Fruit fly (Drosophila melanogaster) whole organism, wandering third instar larva: ENCODE data around the gene robl62A.
A peak's percentile ranks its signal among the peaks of the same experiment; 100 is the strongest.

Experiments used
- Dfd ChIP-seq: fragments of >200 bp; optimal IDR thresholded peaks from 2 replicates; lab custom pipeline; 2017; ENCODE audit warnings: missing biosample characterization, missing genetic modification characterization
- Hr78 ChIP-seq: fragments of >200 bp; optimal IDR thresholded peaks from 2 replicates; lab custom pipeline; 2017; ENCODE audit warnings: missing biosample characterization, missing genetic modification characterization
- N ChIP-seq: fragments of >200 bp; optimal IDR thresholded peaks from 2 replicates; lab custom pipeline; 2018; ENCODE audit warnings: missing biosample characterization, missing external identifiers, missing genetic modification characterization
- psq ChIP-seq: fragments of 200-800 bp; sonication (Bioruptor generic); optimal IDR thresholded peaks from 3 replicates; lab custom pipeline; 2017; ENCODE audit warnings: missing biosample characterization, mild to moderate bottlenecking, missing genetic modification characterization, moderate library complexity

- TF ChIP-seq Hr78 (GFP tag; lab: Kevin White, UChicago): no peak
- no peak for TF ChIP-seq N (GFP tag; lab: Kevin White, UChicago)
- TF ChIP-seq psq: peak; percentile 23
- TF ChIP-seq Dfd: no peak
These were observed 1.7 kb downstream of the robl62A start for dm6 chr3L:1478998-1479680.
